Worm (Caenorhabditis elegans) whole organism, midembryonic: Measurements from ENCODE around the gene Y37A1A.4.

Source experiments
- T22C8.4 ChIP-seq: fragments of 200-800 bp; sonication (Bioruptor generic); IDR thresholded peaks from 2 replicates; pipeline ENCODE4 v1.3.6; 2022; ENCODE audit warnings: missing genetic modification characterization, missing compliant biosample characterization
- cog-1 ChIP-seq: sonication (generic microtip); optimal IDR thresholded peaks from 2 replicates; lab custom pipeline; 2016; ENCODE audit warnings: missing genetic modification characterization, missing compliant biosample characterization
- flt-1 ChIP-seq: fragments of 200-800 bp; sonication (Bioruptor generic); IDR thresholded peaks from 2 replicates; pipeline ENCODE4 v1.3.6; 2022; ENCODE audit warnings: missing genetic modification characterization, missing compliant biosample characterization
- tab-1 ChIP-seq: fragments of 200-800 bp; sonication (Bioruptor generic); IDR thresholded peaks from 2 replicates; pipeline ENCODE4 v1.3.6; 2022; ENCODE audit warnings: missing genetic modification characterization, missing compliant biosample characterization
- ztf-23 ChIP-seq: fragments of 200-800 bp; sonication (Bioruptor generic); IDR thresholded peaks from 2 replicates; pipeline ENCODE4 v1.3.6; 2022; ENCODE audit warnings: missing genetic modification reagents, missing genetic modification characterization, missing compliant biosample characterization

ce11 chrIV:13941640-13942039, 7.5 kb downstream of the Y37A1A.4 start:
- no peak for TF ChIP-seq cog-1
- no peak for TF ChIP-seq T22C8.4
- no peak for TF ChIP-seq ztf-23 (GFP tag; lab: Robert Waterston, UW)
- no peak for TF ChIP-seq flt-1
- no peak for TF ChIP-seq tab-1 (GFP tag; lab: Robert Waterston, UW)
